Worm (Caenorhabditis elegans): Measurements from ENCODE around the gene oac-21.

DNA sequence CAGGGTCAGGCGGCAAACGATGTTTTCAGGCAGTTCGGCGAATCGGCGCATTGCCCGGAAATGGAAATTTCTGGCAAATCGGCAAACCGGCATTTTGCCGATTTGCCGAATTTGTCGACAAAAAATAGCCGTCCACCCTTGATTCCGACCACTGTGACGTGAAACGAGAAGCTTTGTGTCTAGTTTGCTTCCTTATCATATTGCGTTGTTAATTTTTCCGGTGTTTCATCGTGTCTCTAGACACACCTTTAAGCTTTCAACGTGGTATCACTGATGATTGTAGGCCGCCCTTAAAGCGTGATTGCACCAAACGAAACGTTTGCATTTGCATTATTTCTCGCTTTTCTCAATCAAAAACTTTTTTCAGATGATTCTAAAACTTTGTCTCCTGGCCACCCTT is 48.0 kb downstream of the oac-21 start, which contains the start of gene clec-71:
- TF ChIP-seq him-1 (tag; optimal IDR thresholded peaks at IDR 0.05) (no peak), dao-5 (tag; optimal IDR thresholded peaks at IDR 0.05) (no peak), W03F9.2 (tag; optimal IDR thresholded peaks at IDR 0.05) (no peak)
